Worm (Caenorhabditis elegans) whole organism, young adult: Measurements from ENCODE around the gene Y105C5B.18.
A peak's percentile ranks its signal among the peaks of the same experiment; 100 is the strongest.

Experiments used
- C17E4.6 ChIP-seq: fragments of 200-800 bp; sonication (Bioruptor generic); IDR thresholded peaks from 2 replicates; pipeline ENCODE4 v1.3.6; 2022; ENCODE audit warnings: missing genetic modification reagents, missing genetic modification characterization, missing compliant biosample characterization
- F33H1.4 ChIP-seq: fragments of 200-800 bp; sonication (Bioruptor generic); IDR thresholded peaks from 2 replicates; pipeline ENCODE4 v1.3.6; 2022; ENCODE audit warnings: missing genetic modification reagents, missing genetic modification characterization, missing compliant biosample characterization
- F57A8.1 ChIP-seq: fragments of 200-800 bp; sonication (Bioruptor generic); optimal IDR thresholded peaks from 2 replicates; lab custom pipeline; 2018; ENCODE audit warnings: mild to moderate bottlenecking, missing genetic modification characterization, moderate library complexity, missing compliant biosample characterization
- K11D2.4 ChIP-seq: fragments of 200-800 bp; sonication (Bioruptor generic); IDR thresholded peaks from 2 replicates; pipeline ENCODE4 v1.3.6; 2022; ENCODE audit warnings: missing genetic modification reagents, missing genetic modification characterization, missing compliant biosample characterization
- Y53F4B.3 ChIP-seq: fragments of 200-800 bp; sonication (Bioruptor generic); IDR thresholded peaks from 2 replicates; pipeline ENCODE4 v1.3.6; 2022; ENCODE audit warnings: missing genetic modification reagents, missing genetic modification characterization, missing compliant biosample characterization
- Y56A3A.18 ChIP-seq: fragments of 200-800 bp; sonication (Bioruptor generic); IDR thresholded peaks from 2 replicates; pipeline ENCODE4 v1.3.6; 2022; ENCODE audit warnings: missing genetic modification reagents, missing genetic modification characterization, missing compliant biosample characterization
- aptf-2 ChIP-seq: fragments of 200-800 bp; sonication (Bioruptor generic); conservative IDR thresholded peaks from 2 replicates; pipeline ENCODE4 v1.3.6; 2022; ENCODE audit warnings: missing genetic modification reagents, missing genetic modification characterization, missing compliant biosample characterization
- aptf-3 ChIP-seq: fragments of 200-800 bp; sonication (Bioruptor generic); IDR thresholded peaks from 2 replicates; pipeline ENCODE4 v1.3.6; 2022; ENCODE audit warnings: missing genetic modification characterization, missing compliant biosample characterization
- atf-7 ChIP-seq: sonication (generic microtip); optimal IDR thresholded peaks from 2 replicates; lab custom pipeline; 2017; ENCODE audit warnings: mild to moderate bottlenecking, missing genetic modification characterization, missing compliant biosample characterization
- attf-3 ChIP-seq: fragments of 200-800 bp; sonication (Bioruptor generic); conservative IDR thresholded peaks from 2 replicates; pipeline ENCODE4 v1.3.6; 2022; ENCODE audit warnings: missing genetic modification reagents, missing genetic modification characterization, missing compliant biosample characterization
- attf-6 ChIP-seq: fragments of 200-800 bp; sonication (Bioruptor generic); IDR thresholded peaks from 2 replicates; pipeline ENCODE4 v1.3.6; 2022; ENCODE audit warnings: missing genetic modification reagents, missing genetic modification characterization, missing compliant biosample characterization
- ccch-3 ChIP-seq: fragments of 200-800 bp; sonication (Bioruptor generic); optimal IDR thresholded peaks from 2 replicates; lab custom pipeline; 2018; ENCODE audit warnings: mild to moderate bottlenecking, missing genetic modification characterization, missing compliant biosample characterization
- cebp-1 ChIP-seq, 2 experiments: fragments of 200-800 bp in 1 of 2; sonication (Bioruptor generic) in 1 of 2; sonication (generic microtip) in 1 of 2; IDR thresholded peaks in 1 of 2; optimal IDR thresholded peaks in 1 of 2; 2 replicates each; pipeline versions ENCODE4 v1.3.6 to Lab custom; 2017 to 2022; ENCODE audit warnings: missing compliant biosample characterization in 2 of 2, missing genetic modification characterization in 2 of 2, mild to moderate bottlenecking in 1 of 2, missing genetic modification reagents in 1 of 2, moderate library complexity in 1 of 2
- dox-1 ChIP-seq: fragments of 200-800 bp; sonication (Bioruptor generic); IDR thresholded peaks from 2 replicates; pipeline ENCODE4 v1.3.6; 2022; ENCODE audit warnings: missing genetic modification reagents, missing genetic modification characterization, missing compliant biosample characterization
- dpff-1 ChIP-seq: sonication (generic microtip); optimal IDR thresholded peaks from 2 replicates; lab custom pipeline; 2017; ENCODE audit warnings: mild to moderate bottlenecking, missing genetic modification characterization, missing compliant biosample characterization
- egl-18 ChIP-seq: fragments of 200-800 bp; sonication (Bioruptor generic); IDR thresholded peaks from 2 replicates; pipeline ENCODE4 v1.3.6; 2022; ENCODE audit warnings: missing genetic modification reagents, missing genetic modification characterization, missing compliant biosample characterization
- hmg-20 ChIP-seq: fragments of 200-800 bp; sonication (Bioruptor generic); IDR thresholded peaks from 2 replicates; pipeline ENCODE4 v1.3.6; 2022; ENCODE audit warnings: missing genetic modification reagents, missing genetic modification characterization, missing compliant biosample characterization
- lin-26 ChIP-seq: fragments of 200-800 bp; sonication (Bioruptor generic); IDR thresholded peaks from 2 replicates; pipeline ENCODE4 v1.3.6; 2022; ENCODE audit warnings: missing genetic modification reagents, missing genetic modification characterization, missing compliant biosample characterization
- lir-1 ChIP-seq: fragments of 200-800 bp; sonication (Bioruptor generic); conservative IDR thresholded peaks from 2 replicates; pipeline ENCODE4 v1.3.6; 2022; ENCODE audit warnings: missing genetic modification reagents, missing genetic modification characterization, missing compliant biosample characterization
- lsl-1 ChIP-seq: fragments of 200-800 bp; sonication (Bioruptor generic); optimal IDR thresholded peaks from 2 replicates; lab custom pipeline; 2018; ENCODE audit warnings: mild to moderate bottlenecking, missing genetic modification characterization, moderate library complexity, missing compliant biosample characterization
- madf-10 ChIP-seq: sonication (generic microtip); optimal IDR thresholded peaks from 2 replicates; lab custom pipeline; 2016; ENCODE audit warnings: mild to moderate bottlenecking, missing genetic modification characterization, missing compliant biosample characterization
- madf-3 ChIP-seq: fragments of 200-800 bp; sonication (Bioruptor generic); IDR thresholded peaks from 2 replicates; pipeline ENCODE4 v1.3.6; 2022; ENCODE audit warnings: missing genetic modification reagents, missing genetic modification characterization, missing compliant biosample characterization
- madf-8 ChIP-seq: fragments of 200-800 bp; sonication (Bioruptor generic); conservative IDR thresholded peaks from 2 replicates; pipeline ENCODE4 v1.3.6; 2022; ENCODE audit warnings: missing genetic modification reagents, missing genetic modification characterization, missing compliant biosample characterization
- mcd-1 ChIP-seq: fragments of 200-800 bp; sonication (Bioruptor generic); IDR thresholded peaks from 2 replicates; pipeline ENCODE4 v1.3.6; 2022; ENCODE audit warnings: missing genetic modification reagents, missing genetic modification characterization, missing compliant biosample characterization
- mxl-1 ChIP-seq: sonication (generic microtip); optimal IDR thresholded peaks from 2 replicates; lab custom pipeline; 2016; ENCODE audit warnings: missing genetic modification characterization, missing compliant biosample characterization
- snpc-1.1 ChIP-seq: sonication (generic microtip); optimal IDR thresholded peaks from 2 replicates; lab custom pipeline; 2017; ENCODE audit warnings: missing genetic modification characterization, mild to moderate bottlenecking, missing compliant biosample characterization, antibody characterized with exemption, moderate library complexity, missing genotype, missing genetic modification reagents; ENCODE audit not compliant: insufficient read depth
- snpc-4 ChIP-seq, 5 experiments: fragments of 150-350 bp in 1 of 5; sonication (generic microtip) in 4 of 5; optimal IDR thresholded peaks; 2 replicates each; lab custom pipeline; 2014 to 2018; ENCODE audit warnings: missing genetic modification characterization in 5 of 5, missing biosample characterization in 3 of 5, antibody characterized with exemption in 2 of 5, mild to moderate bottlenecking in 2 of 5, missing compliant biosample characterization in 2 of 5, missing genotype in 2 of 5, moderate library complexity in 2 of 5, missing genetic modification reagents in 1 of 5
- tbp1 ChIP-seq: fragments of 200-800 bp; sonication (Bioruptor generic); optimal IDR thresholded peaks from 2 replicates; lab custom pipeline; 2018; ENCODE audit warnings: mild to moderate bottlenecking, missing genetic modification characterization, missing compliant biosample characterization
- unc-130 ChIP-seq: sonication (generic microtip); optimal IDR thresholded peaks from 2 replicates; lab custom pipeline; 2016; ENCODE audit warnings: missing genetic modification reagents, missing genetic modification characterization, missing compliant biosample characterization
- zfh-2 ChIP-seq: fragments of 200-800 bp; sonication (Bioruptor generic); conservative IDR thresholded peaks from 2 replicates; pipeline ENCODE4 v1.3.6; 2022; ENCODE audit warnings: missing genetic modification reagents, missing genetic modification characterization, missing compliant biosample characterization
- ztf-22 ChIP-seq: fragments of 200-800 bp; sonication (Bioruptor generic); optimal IDR thresholded peaks from 2 replicates; lab custom pipeline; 2018; ENCODE audit warnings: mild to moderate bottlenecking, missing genetic modification characterization, moderate library complexity, missing compliant biosample characterization

Y105C5B.18 gene

DNA sequence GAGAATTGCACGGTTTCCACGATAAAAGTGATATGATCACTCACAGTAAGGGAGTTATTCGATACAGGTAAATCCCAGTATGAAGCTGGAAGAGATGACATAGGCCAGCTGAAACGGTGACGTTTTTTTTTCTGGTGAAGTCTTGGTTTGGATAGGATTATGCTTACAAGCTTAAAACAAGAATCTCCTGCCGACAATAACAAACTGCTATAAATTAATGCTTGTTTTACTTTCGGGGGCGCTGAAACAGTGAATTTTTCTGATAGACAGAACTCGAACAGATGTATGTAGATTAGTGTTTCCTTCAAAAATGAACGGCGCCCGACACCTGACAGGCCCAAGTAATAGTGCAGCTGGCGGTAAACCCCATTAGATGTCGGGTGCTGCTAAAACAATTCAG, 30.6 kb upstream of the Y105C5B.18 start, which contains the start of gene srv-16:
srv-16 (minus strand) TSS at position 101 of the 400 bp plus-strand sequence.
- TF ChIP-seq snpc-4 (GFP tag; optimal IDR thresholded peaks at IDR 0.05; lab: Kevin White, UChicago) (no peak), snpc-4 (tag; optimal IDR thresholded peaks at IDR 0.05; lab: Kevin White, UChicago) (peak in 1 of 4 experiments; percentile 44), aptf-3 (no peak)
- TF ChIP-seq, all 124 proteins: peak for 1

DNA sequence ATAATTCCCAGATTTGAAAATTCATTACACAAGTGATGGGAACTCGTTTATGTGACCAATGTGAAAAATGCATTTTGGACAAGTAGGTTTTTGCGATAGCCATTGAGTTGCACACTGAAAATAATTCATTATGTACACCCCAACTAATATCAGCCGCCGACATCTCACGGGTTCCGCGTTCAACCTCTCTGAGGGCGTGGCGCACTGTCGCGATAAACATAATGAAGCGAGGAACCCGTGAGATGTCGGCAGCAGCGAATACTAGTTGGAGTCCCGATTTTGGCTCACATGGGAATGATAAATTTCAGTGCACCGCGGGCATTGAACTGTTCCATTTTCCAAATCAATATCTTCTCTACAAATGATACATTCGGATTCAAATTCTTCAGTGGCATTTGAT, 27.3 kb upstream of the Y105C5B.18 start:
- no peak for TF ChIP-seq unc-130
- TF ChIP-seq snpc-4 (GFP tag; optimal IDR thresholded peaks at IDR 0.05; lab: Kevin White, UChicago): no peak
- TF ChIP-seq snpc-4 (tag; optimal IDR thresholded peaks at IDR 0.05; lab: Kevin White, UChicago): peak in 1 of 4 experiments; percentile 81

DNA sequence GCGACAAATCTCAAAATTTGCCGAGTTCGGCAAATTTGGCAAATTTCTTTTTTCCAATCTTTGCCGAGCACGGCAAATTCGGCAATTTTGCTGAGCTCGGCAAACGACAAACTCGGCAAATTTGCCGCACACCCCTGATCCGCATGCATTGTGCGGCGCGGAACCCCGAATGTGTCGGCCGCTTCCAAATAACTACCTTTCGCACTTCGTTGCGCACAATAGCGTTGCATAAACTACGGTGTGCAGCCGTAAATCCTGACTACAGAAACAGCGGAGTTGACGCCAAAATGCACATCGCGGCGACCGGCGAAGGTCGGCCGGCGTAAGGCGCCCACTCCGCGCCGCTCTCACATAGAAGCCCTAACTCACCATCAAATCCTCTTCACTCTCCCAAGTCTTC, 25.9 kb upstream of the Y105C5B.18 start:
- TF ChIP-seq mcd-1 (GFP tag; lab: Robert Waterston, UW): no peak
- peak; percentile 52; the same call in 1 of the 2 replicates for TF ChIP-seq attf-6 (GFP tag; lab: Robert Waterston, UW)
- no peak for TF ChIP-seq Y53F4B.3
- no peak for TF ChIP-seq K11D2.4
- no peak for TF ChIP-seq mxl-1 (tag; lab: Kevin White, UChicago)
- TF ChIP-seq dox-1 (GFP tag; lab: Robert Waterston, UW): 0 out of 2 replicates have a peak, but pooled peaks have one; percentile 23
- no peak for TF ChIP-seq F33H1.4 (GFP tag; lab: Robert Waterston, UW)
- TF ChIP-seq Y56A3A.18: no peak
- peak; percentile 36; the same call in 1 of the 2 replicates for TF ChIP-seq zfh-2 (GFP tag; lab: Robert Waterston, UW)
- no peak for TF ChIP-seq snpc-4 (GFP tag; optimal IDR thresholded peaks at IDR 0.05; lab: Kevin White, UChicago)
- peak in 1 of 4 experiments; percentile 88 for TF ChIP-seq snpc-4 (tag; optimal IDR thresholded peaks at IDR 0.05; lab: Kevin White, UChicago)
- TF ChIP-seq atf-7: no peak
- TF ChIP-seq ccch-3 (GFP tag; lab: Kevin White, UChicago): no peak

DNA sequence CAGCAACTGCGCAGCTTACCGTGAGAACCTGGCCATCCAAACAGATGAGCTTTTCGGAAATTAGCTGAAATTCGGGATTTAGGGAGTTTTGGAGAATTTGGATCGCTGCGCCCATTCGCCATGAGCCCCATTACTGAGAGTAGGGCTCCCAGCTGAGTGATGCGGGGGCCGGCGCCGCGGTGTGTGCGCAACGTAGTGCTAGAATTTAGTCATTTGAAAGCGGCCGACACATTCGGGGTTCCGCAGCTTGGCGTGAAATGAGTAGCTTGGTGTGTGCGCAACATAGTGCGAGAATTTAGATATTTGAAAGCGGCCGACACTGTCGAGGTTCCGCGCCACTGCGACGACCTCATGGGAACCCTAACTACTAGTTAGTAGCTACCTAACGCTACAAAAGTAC, 23.6 kb upstream of the Y105C5B.18 start:
- TF ChIP-seq snpc-4 (GFP tag; optimal IDR thresholded peaks at IDR 0.05; lab: Kevin White, UChicago) (no peak), snpc-4 (tag; optimal IDR thresholded peaks at IDR 0.05; lab: Kevin White, UChicago) (peak in 2 of 4 experiments; percentile 21 to 91), tbp1 (GFP tag; lab: Kevin White, UChicago) (no peak), lin-26 (0 out of 2 replicates have a peak, but pooled peaks have one; percentile 52), madf-8 (GFP tag; lab: Robert Waterston, UW) (no peak), zfh-2 (GFP tag; lab: Robert Waterston, UW) (peak; percentile 65), dox-1 (GFP tag; lab: Robert Waterston, UW) (0 out of 2 replicates have a peak, but pooled peaks have one; percentile 10), egl-18 (0 out of 2 replicates have a peak, but pooled peaks have one; percentile 12), snpc-1.1 (tag; lab: Kevin White, UChicago) (peak; percentile 41), madf-3 (no peak), attf-6 (GFP tag; lab: Robert Waterston, UW) (peak; percentile 77)

DNA sequence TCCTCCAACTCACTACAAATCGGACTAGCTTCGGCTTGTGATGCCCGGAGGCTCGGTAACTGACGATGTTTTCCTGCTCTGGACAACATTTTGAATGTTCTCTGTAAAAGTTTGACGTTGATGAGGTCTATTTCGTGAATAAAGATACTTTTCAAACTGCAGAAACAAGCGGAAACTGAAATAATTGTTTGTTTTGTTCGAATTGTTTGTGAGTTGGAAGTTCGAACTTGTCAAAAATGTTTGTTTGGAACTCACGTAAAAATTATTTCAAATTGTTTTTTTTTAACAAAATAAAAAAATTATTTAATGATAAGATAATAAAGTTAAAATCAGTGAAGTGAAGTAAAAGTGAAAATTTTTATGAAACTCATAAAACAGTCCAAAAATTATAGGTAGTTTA, 23.0 kb upstream of the Y105C5B.18 start, which contains the start of gene Y105C5B.11:
Y105C5B.11 (minus strand) TSS at position 101 of the 400 bp plus-strand sequence.
- TF ChIP-seq attf-3 (GFP tag; lab: Robert Waterston, UW) (no peak), aptf-2 (GFP tag; lab: Robert Waterston, UW) (no peak), F57A8.1 (GFP tag; lab: Kevin White, UChicago) (no peak), tbp1 (GFP tag; lab: Kevin White, UChicago) (no peak), hmg-20 (GFP tag; lab: Robert Waterston, UW) (no peak), C17E4.6 (GFP tag; lab: Robert Waterston, UW) (no peak), madf-10 (no peak), dpff-1 (tag; lab: Kevin White, UChicago) (no peak), lir-1 (no peak), madf-8 (GFP tag; lab: Robert Waterston, UW) (no peak), cebp-1 (GFP tag; IDR thresholded peaks at IDR 0.05; lab: Robert Waterston, UW) (no peak), cebp-1 (tag; optimal IDR thresholded peaks at IDR 0.05; lab: Kevin White, UChicago) (no peak), ztf-22 (GFP tag; lab: Kevin White, UChicago) (no peak), lin-26 (no peak), lsl-1 (GFP tag; lab: Kevin White, UChicago) (no peak)
